Worm (Caenorhabditis elegans) whole organism, L4 larva: ENCODE results near the gene inft-2.

Source experiments
- ama-1 ChIP-seq: fragments of 150-350 bp; optimal IDR thresholded peaks from 2 replicates; lab custom pipeline; 2014; ENCODE audit warnings: inconsistent platforms, mixed read lengths
- ces-1 ChIP-seq: fragments of 150-350 bp; sonication (generic microtip); optimal IDR thresholded peaks from 4 replicates; lab custom pipeline; 2014; ENCODE audit warnings: missing biosample characterization, missing genetic modification reagents, missing genetic modification characterization
- cey-2 ChIP-seq: sonication (generic microtip); optimal IDR thresholded peaks from 3 replicates; lab custom pipeline; 2017; ENCODE audit warnings: missing genetic modification characterization, mild to moderate bottlenecking, missing compliant biosample characterization, antibody characterized with exemption, borderline replicate concordance; ENCODE audit not compliant: insufficient read depth
- ctbp-1 ChIP-seq: fragments of 200-800 bp; sonication (Bioruptor generic); IDR thresholded peaks from 2 replicates; pipeline ENCODE4 v1.3.6; 2022; ENCODE audit warnings: missing genetic modification reagents, missing genetic modification characterization, missing compliant biosample characterization
- lsy-2 ChIP-seq, 2 experiments: fragments of 150-350 bp in 1 of 2; sonication (generic microtip) in 1 of 2; optimal IDR thresholded peaks; 2 replicates each; lab custom pipeline; 2014 to 2017; ENCODE audit warnings: missing biosample characterization in 2 of 2, missing genetic modification characterization in 2 of 2
- madf-9 ChIP-seq: fragments of 200-800 bp; sonication (Bioruptor generic); conservative IDR thresholded peaks from 2 replicates; pipeline ENCODE4 v1.3.6; 2022; ENCODE audit warnings: missing genetic modification reagents, missing genetic modification characterization, missing compliant biosample characterization
- nhr-10 ChIP-seq: fragments of 150-350 bp; optimal IDR thresholded peaks from 2 replicates; lab custom pipeline; 2014; ENCODE audit warnings: missing biosample characterization, missing genetic modification characterization
- nhr-25 ChIP-seq: sonication (generic microtip); optimal IDR thresholded peaks from 2 replicates; lab custom pipeline; 2017; ENCODE audit warnings: missing genetic modification characterization, mild to moderate bottlenecking, missing compliant biosample characterization, antibody characterized with exemption, moderate library complexity, borderline replicate concordance; ENCODE audit not compliant: insufficient read depth
- saeg-2 ChIP-seq: fragments of 200-800 bp; sonication (Bioruptor generic); IDR thresholded peaks from 2 replicates; pipeline ENCODE4 v1.3.6; 2022; ENCODE audit warnings: missing genetic modification reagents, missing genetic modification characterization, missing compliant biosample characterization
- snpc-4 ChIP-seq: fragments of 150-350 bp; optimal IDR thresholded peaks from 2 replicates; lab custom pipeline; 2014; ENCODE audit warnings: missing biosample characterization, missing genetic modification characterization

ce11 chrV:13033223-13033622 is 31.1 kb downstream of the inft-2 start, which contains the start of gene W07G4.1:
- TF ChIP-seq nhr-10 (tag; lab: Kevin White, UChicago) (no peak), lsy-2 (tag; optimal IDR thresholded peaks at IDR 0.05; lab: Kevin White, UChicago) (no peak), saeg-2 (GFP tag; lab: Robert Waterston, UW) (no peak), madf-9 (GFP tag; lab: Robert Waterston, UW) (no peak), ctbp-1 (GFP tag; lab: Robert Waterston, UW) (no peak), ces-1 (GFP tag; lab: Kevin White, UChicago) (no peak), ama-1 (no peak), cey-2 (tag; lab: Kevin White, UChicago) (no peak), nhr-25 (tag; lab: Kevin White, UChicago) (no peak), snpc-4 (no peak)
